Worm (Caenorhabditis elegans) whole organism, midembryonic: ENCODE data around the gene rml-3.

Source experiments
- T22C8.4 ChIP-seq: fragments of 200-800 bp; sonication (Bioruptor generic); IDR thresholded peaks from 2 replicates; pipeline ENCODE4 v1.3.6; 2022; ENCODE audit warnings: missing genetic modification characterization, missing compliant biosample characterization
- cog-1 ChIP-seq: sonication (generic microtip); optimal IDR thresholded peaks from 2 replicates; lab custom pipeline; 2016; ENCODE audit warnings: missing genetic modification characterization, missing compliant biosample characterization
- flt-1 ChIP-seq: fragments of 200-800 bp; sonication (Bioruptor generic); IDR thresholded peaks from 2 replicates; pipeline ENCODE4 v1.3.6; 2022; ENCODE audit warnings: missing genetic modification characterization, missing compliant biosample characterization
- klf-2 ChIP-seq: fragments of 200-800 bp; sonication (Bioruptor generic); conservative IDR thresholded peaks from 2 replicates; pipeline ENCODE4 v1.3.6; 2022; ENCODE audit warnings: missing genetic modification reagents, missing genetic modification characterization, missing compliant biosample characterization
- med-1 ChIP-seq: sonication (generic microtip); optimal IDR thresholded peaks from 2 replicates; lab custom pipeline; 2017; ENCODE audit warnings: missing genetic modification characterization, mild to moderate bottlenecking, missing compliant biosample characterization, antibody characterized with exemption, missing genetic modification reagents; ENCODE audit not compliant: insufficient read depth
- ref-1 ChIP-seq: fragments of 200-800 bp; sonication (Bioruptor generic); conservative IDR thresholded peaks from 2 replicates; pipeline ENCODE4 v1.3.6; 2022; ENCODE audit warnings: missing genetic modification reagents, missing genetic modification characterization, missing compliant biosample characterization
- tab-1 ChIP-seq: fragments of 200-800 bp; sonication (Bioruptor generic); IDR thresholded peaks from 2 replicates; pipeline ENCODE4 v1.3.6; 2022; ENCODE audit warnings: missing genetic modification characterization, missing compliant biosample characterization
- ztf-23 ChIP-seq: fragments of 200-800 bp; sonication (Bioruptor generic); IDR thresholded peaks from 2 replicates; pipeline ENCODE4 v1.3.6; 2022; ENCODE audit warnings: missing genetic modification reagents, missing genetic modification characterization, missing compliant biosample characterization
- ztf-29 ChIP-seq: fragments of 200-800 bp; sonication (Bioruptor generic); IDR thresholded peaks from 2 replicates; pipeline ENCODE4 v1.3.6; 2022; ENCODE audit warnings: missing genetic modification reagents, missing genetic modification characterization, missing compliant biosample characterization

Gene rml-3

ce11 chrX:6224841-6225240 is 14.0 kb downstream of the rml-3 start:
- no peak for TF ChIP-seq ztf-23 (GFP tag; lab: Robert Waterston, UW)
- no peak for TF ChIP-seq klf-2 (GFP tag; lab: Robert Waterston, UW)
- no peak for TF ChIP-seq ref-1 (GFP tag; lab: Robert Waterston, UW)
- peak; percentile 53 for TF ChIP-seq T22C8.4

- no peak for TF ChIP-seq ztf-23 (GFP tag; lab: Robert Waterston, UW)
Measured at ce11 chrX:6221097-6221496, 17.8 kb downstream of the rml-3 start.

ce11 chrX:6219892-6220291 is 19.0 kb downstream of the rml-3 start:
- no peak for TF ChIP-seq med-1
- peak; percentile 77 for TF ChIP-seq tab-1 (GFP tag; lab: Robert Waterston, UW)
- 0 out of 2 replicates have a peak, but pooled peaks have one; percentile 54 for TF ChIP-seq ref-1 (GFP tag; lab: Robert Waterston, UW)
- TF ChIP-seq flt-1 = peak; percentile 89
- peak; percentile 80 for TF ChIP-seq ztf-23 (GFP tag; lab: Robert Waterston, UW)
- TF ChIP-seq ztf-29 (GFP tag; lab: Robert Waterston, UW) = peak; percentile 46
- TF ChIP-seq T22C8.4 = peak; percentile 38; the same call in 1 of the 2 replicates
- TF ChIP-seq klf-2 (GFP tag; lab: Robert Waterston, UW) = peak; percentile 60; the same call in 1 of the 2 replicates
- no peak for TF ChIP-seq cog-1 (tag; lab: Kevin White, UChicago)

- TF ChIP-seq med-1 (no peak), klf-2 (GFP tag; lab: Robert Waterston, UW) (no peak), ztf-23 (GFP tag; lab: Robert Waterston, UW) (no peak), T22C8.4 (no peak), tab-1 (GFP tag; lab: Robert Waterston, UW) (no peak), flt-1 (no peak), ref-1 (GFP tag; lab: Robert Waterston, UW) (no peak), ztf-29 (GFP tag; lab: Robert Waterston, UW) (no peak), cog-1 (tag; lab: Kevin White, UChicago) (no peak)
Measured at ce11 chrX:6216551-6216950, 22.3 kb downstream of the rml-3 start, which contains the start of gene lrch-1. Gene lrch-1 (minus strand): TSS chrX:6216651.

ce11 chrX:6211322-6211820 is 27.5 kb downstream of the rml-3 start:
- TF ChIP-seq T22C8.4 = no peak
- TF ChIP-seq ztf-23 (GFP tag; lab: Robert Waterston, UW) = no peak
- TF ChIP-seq med-1 = no peak
- TF ChIP-seq cog-1 (tag; lab: Kevin White, UChicago) = no peak
- TF ChIP-seq ztf-29 (GFP tag; lab: Robert Waterston, UW) = no peak
- TF ChIP-seq flt-1 = no peak
- TF ChIP-seq klf-2 (GFP tag; lab: Robert Waterston, UW) = no peak
- TF ChIP-seq ref-1 (GFP tag; lab: Robert Waterston, UW) = no peak
- no peak; the same call in 1 of the 2 replicates for TF ChIP-seq tab-1 (GFP tag; lab: Robert Waterston, UW)

ce11 chrX:6208463-6208862 is 30.4 kb downstream of the rml-3 start, which contains the start of gene C14F11.7:
Gene C14F11.7 (minus strand): TSS chrX:6208563.
- TF ChIP-seq klf-2 (GFP tag; lab: Robert Waterston, UW) (no peak), ref-1 (GFP tag; lab: Robert Waterston, UW) (no peak), tab-1 (GFP tag; lab: Robert Waterston, UW) (no peak), ztf-29 (GFP tag; lab: Robert Waterston, UW) (no peak), cog-1 (tag; lab: Kevin White, UChicago) (no peak), T22C8.4 (no peak), med-1 (no peak)

- peak; percentile 99 for TF ChIP-seq tab-1 (GFP tag; lab: Robert Waterston, UW)
- peak; percentile 93 for TF ChIP-seq ztf-29 (GFP tag; lab: Robert Waterston, UW)
- TF ChIP-seq flt-1 = peak; percentile 98
- peak; percentile 97 for TF ChIP-seq ztf-23 (GFP tag; lab: Robert Waterston, UW)
- TF ChIP-seq cog-1 (tag; lab: Kevin White, UChicago) = peak; percentile 94
- TF ChIP-seq med-1 = peak; percentile 74
- peak; percentile 98 for TF ChIP-seq klf-2 (GFP tag; lab: Robert Waterston, UW)
- TF ChIP-seq ref-1 (GFP tag; lab: Robert Waterston, UW) = peak; percentile 92
- peak; percentile 95 for TF ChIP-seq T22C8.4
Measured at ce11 chrX:6207687-6208088, 31.2 kb downstream of the rml-3 start, which contains the start of gene T13C5.6. Gene T13C5.6 (minus strand): TSS chrX:6207687.

ce11 chrX:6206305-6206704 is 32.6 kb downstream of the rml-3 start, which contains the start of gene mtp-18:
Gene mtp-18 (minus strand): TSS chrX:6206405.
- TF ChIP-seq klf-2 (GFP tag; lab: Robert Waterston, UW) = no peak
- TF ChIP-seq cog-1 (tag; lab: Kevin White, UChicago) = no peak
- TF ChIP-seq T22C8.4 = no peak
- TF ChIP-seq flt-1 = no peak
- no peak for TF ChIP-seq ztf-23 (GFP tag; lab: Robert Waterston, UW)
- no peak for TF ChIP-seq ztf-29 (GFP tag; lab: Robert Waterston, UW)
- no peak for TF ChIP-seq ref-1 (GFP tag; lab: Robert Waterston, UW)
- no peak for TF ChIP-seq tab-1 (GFP tag; lab: Robert Waterston, UW)
- TF ChIP-seq med-1 = no peak

- TF ChIP-seq tab-1 (GFP tag; lab: Robert Waterston, UW) = no peak
- no peak for TF ChIP-seq flt-1
Measured at ce11 chrX:6205325-6205724, 33.5 kb downstream of the rml-3 start.

ce11 chrX:6204696-6205232 is 34.1 kb downstream of the rml-3 start, which contains the start of gene bca-1:
Gene bca-1 (minus strand): TSS chrX:6204746.
- no peak for TF ChIP-seq T22C8.4
- TF ChIP-seq klf-2 (GFP tag; lab: Robert Waterston, UW) = no peak
- TF ChIP-seq flt-1 = no peak
- no peak for TF ChIP-seq ztf-29 (GFP tag; lab: Robert Waterston, UW)
- no peak for TF ChIP-seq ref-1 (GFP tag; lab: Robert Waterston, UW)
- no peak for TF ChIP-seq tab-1 (GFP tag; lab: Robert Waterston, UW)
- TF ChIP-seq ztf-23 (GFP tag; lab: Robert Waterston, UW) = no peak
- TF ChIP-seq cog-1 (tag; lab: Kevin White, UChicago) = no peak
- TF ChIP-seq med-1 = no peak
